Worm (Caenorhabditis elegans): Measurements from ENCODE around the gene spin-4.

DNA sequence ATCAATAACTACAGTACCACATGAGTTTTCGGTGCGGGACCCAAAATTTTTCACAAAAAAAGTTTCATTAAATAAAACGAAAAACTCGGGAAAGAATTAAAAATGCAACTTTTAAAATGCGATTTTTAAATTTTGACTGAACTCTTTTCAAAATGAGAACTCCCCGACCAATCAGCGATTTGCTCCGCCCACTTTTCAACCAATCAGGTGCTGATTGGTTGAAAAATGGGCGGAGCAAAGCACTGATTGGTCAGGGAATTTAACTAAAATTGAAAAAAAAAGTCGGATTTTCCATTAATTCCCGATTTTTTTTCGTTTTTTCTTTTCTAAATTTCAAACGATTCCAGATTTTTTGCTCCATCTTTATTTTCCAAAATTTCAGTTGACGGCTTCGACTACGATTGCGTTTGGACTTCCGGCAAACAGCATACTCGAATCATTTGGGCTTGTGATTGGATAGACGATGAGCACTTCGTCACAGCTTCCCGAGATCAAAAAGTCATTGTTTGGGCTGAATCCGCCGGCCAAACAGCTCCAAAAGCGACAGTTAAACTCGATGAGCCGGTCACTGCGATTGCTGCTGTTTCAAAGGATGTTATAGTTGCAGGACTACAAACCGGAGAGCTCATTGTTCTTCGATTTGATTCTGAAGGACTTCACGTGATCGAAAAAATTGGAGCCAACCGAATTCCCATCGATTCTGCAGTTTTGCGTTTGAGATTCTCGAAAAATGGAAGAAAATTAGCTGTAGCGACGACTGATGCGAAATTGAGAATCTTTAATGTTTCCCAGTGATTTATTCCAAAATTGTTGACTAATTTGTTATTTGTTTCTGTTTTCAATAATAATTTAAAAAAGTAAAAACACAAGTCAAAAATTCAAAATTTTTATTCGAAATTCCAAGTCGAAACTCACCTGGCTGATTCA is 2.5 kb upstream of the spin-4 start:
- TF ChIP-seq W03F9.2 (tag; optimal IDR thresholded peaks at IDR 0.05) = no peak
- no peak for TF ChIP-seq dao-5 (tag; optimal IDR thresholded peaks at IDR 0.05)

All from whole organism, L4/young adult.